Worm (Caenorhabditis elegans) whole organism, L4 larva: ENCODE measurements around the gene frpr-7.

Source experiments
- F10B5.3 ChIP-seq: sonication (generic microtip); optimal IDR thresholded peaks from 2 replicates; lab custom pipeline; 2016; ENCODE audit warnings: mild to moderate bottlenecking, missing genetic modification characterization, missing compliant biosample characterization
- F26F4.8 ChIP-seq: fragments of 200-800 bp; sonication (Bioruptor generic); conservative IDR thresholded peaks from 2 replicates; pipeline ENCODE4 v1.3.6; 2022; ENCODE audit warnings: missing genetic modification characterization, missing compliant biosample characterization
- R02D3.7 ChIP-seq: fragments of 150-350 bp; sonication (generic microtip); optimal IDR thresholded peaks from 3 replicates; lab custom pipeline; 2014; ENCODE audit warnings: missing biosample characterization, missing genetic modification characterization
- Y105C5A.15 ChIP-seq: fragments of 200-800 bp; sonication (Bioruptor generic); IDR thresholded peaks from 2 replicates; pipeline ENCODE4 v1.3.6; 2022; ENCODE audit warnings: missing genetic modification characterization, missing compliant biosample characterization
- ZK337.2 ChIP-seq: fragments of 200-800 bp; sonication (Bioruptor generic); IDR thresholded peaks from 2 replicates; pipeline ENCODE4 v1.3.6; 2022; ENCODE audit warnings: missing genetic modification reagents, missing genetic modification characterization, missing compliant biosample characterization
- ZK546.5 ChIP-seq, 2 experiments: sonication (generic microtip); optimal IDR thresholded peaks; 2 replicates each; lab custom pipeline; 2017; ENCODE audit warnings: missing biosample characterization in 2 of 2, missing genetic modification characterization in 2 of 2
- arid-1 ChIP-seq: fragments of 200-800 bp; sonication (Bioruptor generic); conservative IDR thresholded peaks from 2 replicates; pipeline ENCODE4 v1.3.6; 2022; ENCODE audit warnings: missing genetic modification reagents, missing genetic modification characterization, missing compliant biosample characterization
- attf-4 ChIP-seq: sonication (generic microtip); optimal IDR thresholded peaks from 3 replicates; lab custom pipeline; 2017; ENCODE audit warnings: missing biosample characterization, missing genetic modification characterization
- ceh-32 ChIP-seq: sonication (generic microtip); optimal IDR thresholded peaks from 2 replicates; lab custom pipeline; 2016; ENCODE audit warnings: mild to moderate bottlenecking, missing genetic modification characterization, missing compliant biosample characterization; ENCODE audit not compliant: poor library complexity
- ceh-44 ChIP-seq: fragments of 200-800 bp; sonication (Bioruptor generic); IDR thresholded peaks from 2 replicates; pipeline ENCODE4 v1.3.6; 2022; ENCODE audit warnings: missing genetic modification reagents, missing genetic modification characterization, missing compliant biosample characterization
- daf-8 ChIP-seq: fragments of 200-800 bp; sonication (Bioruptor generic); IDR thresholded peaks from 2 replicates; pipeline ENCODE4 v1.3.6; 2022; ENCODE audit warnings: missing genetic modification characterization, missing compliant biosample characterization
- fkh-10 ChIP-seq: fragments of 150-350 bp; optimal IDR thresholded peaks from 2 replicates; lab custom pipeline; 2014; ENCODE audit warnings: missing biosample characterization, missing genetic modification reagents, missing genetic modification characterization
- fos-1 ChIP-seq: fragments of 150-350 bp; optimal IDR thresholded peaks from 2 replicates; lab custom pipeline; 2014; ENCODE audit warnings: missing biosample characterization, missing genetic modification characterization
- hlh-11 ChIP-seq: fragments of 200-800 bp; sonication (Bioruptor generic); optimal IDR thresholded peaks from 2 replicates; lab custom pipeline; 2018; ENCODE audit warnings: mild to moderate bottlenecking, missing genetic modification characterization, missing compliant biosample characterization
- hlh-30 ChIP-seq: sonication (generic microtip); optimal IDR thresholded peaks from 2 replicates; lab custom pipeline; 2017; ENCODE audit warnings: antibody characterized with exemption, mild to moderate bottlenecking, missing genetic modification characterization, missing compliant biosample characterization; ENCODE audit not compliant: insufficient read depth
- jun-1 ChIP-seq: fragments of 150-350 bp; optimal IDR thresholded peaks from 2 replicates; lab custom pipeline; 2014; ENCODE audit warnings: missing biosample characterization, missing genetic modification reagents, missing genetic modification characterization
- lim-7 ChIP-seq: fragments of 200-800 bp; sonication (Bioruptor generic); IDR thresholded peaks from 2 replicates; pipeline ENCODE4 v1.3.6; 2022; ENCODE audit warnings: missing genetic modification characterization, missing compliant biosample characterization
- lin-1 ChIP-seq: fragments of 200-800 bp; sonication (Bioruptor generic); IDR thresholded peaks from 2 replicates; pipeline ENCODE4 v1.3.6; 2022; ENCODE audit warnings: missing genetic modification reagents, missing genetic modification characterization, missing compliant biosample characterization
- lin-13 ChIP-seq: fragments of 150-350 bp; optimal IDR thresholded peaks from 2 replicates; lab custom pipeline; 2014; ENCODE audit warnings: missing biosample characterization, missing genetic modification reagents, missing genetic modification characterization
- lin-29 ChIP-seq: fragments of 200-800 bp; sonication (Bioruptor generic); IDR thresholded peaks from 2 replicates; pipeline ENCODE4 v1.3.6; 2022; ENCODE audit warnings: missing genetic modification reagents, missing genetic modification characterization, missing compliant biosample characterization
- lir-3 ChIP-seq: sonication (generic microtip); optimal IDR thresholded peaks from 2 replicates; lab custom pipeline; 2016; ENCODE audit warnings: mild to moderate bottlenecking, missing genetic modification characterization, missing compliant biosample characterization
- lsy-2 ChIP-seq, 2 experiments: fragments of 150-350 bp in 1 of 2; sonication (generic microtip) in 1 of 2; optimal IDR thresholded peaks; 2 replicates each; lab custom pipeline; 2014 to 2017; ENCODE audit warnings: missing biosample characterization in 2 of 2, missing genetic modification characterization in 2 of 2
- madf-5 ChIP-seq, 2 experiments: fragments of 200-800 bp; sonication (Bioruptor generic); IDR thresholded peaks; 2 replicates each; pipeline ENCODE4 v1.3.6; 2022; ENCODE audit warnings: missing compliant biosample characterization in 2 of 2, missing genetic modification characterization in 2 of 2
- mdl-1 ChIP-seq, 2 experiments: fragments of 150-350 bp in 1 of 2; sonication (generic microtip) in 1 of 2; optimal IDR thresholded peaks; 2 replicates each; lab custom pipeline; 2014 to 2017; ENCODE audit warnings: missing biosample characterization in 2 of 2, missing genetic modification characterization in 2 of 2
- mdt-29 ChIP-seq: fragments of 200-800 bp; sonication (Bioruptor generic); IDR thresholded peaks from 2 replicates; pipeline ENCODE4 v1.3.6; 2022; ENCODE audit warnings: missing genetic modification reagents, missing genetic modification characterization, missing compliant biosample characterization
- nhr-10 ChIP-seq: fragments of 150-350 bp; optimal IDR thresholded peaks from 2 replicates; lab custom pipeline; 2014; ENCODE audit warnings: missing biosample characterization, missing genetic modification characterization
- nhr-102 ChIP-seq: sonication (generic microtip); optimal IDR thresholded peaks from 2 replicates; lab custom pipeline; 2016; ENCODE audit warnings: mild to moderate bottlenecking, missing genetic modification characterization, moderate library complexity, missing compliant biosample characterization
- nhr-11 ChIP-seq: fragments of 150-350 bp; optimal IDR thresholded peaks from 2 replicates; lab custom pipeline; 2014; ENCODE audit warnings: missing biosample characterization, missing genetic modification characterization
- nhr-111 ChIP-seq: fragments of 200-800 bp; sonication (Bioruptor generic); optimal IDR thresholded peaks from 2 replicates; lab custom pipeline; 2018; ENCODE audit warnings: mild to moderate bottlenecking, missing genetic modification characterization, missing compliant biosample characterization
- nhr-25 ChIP-seq: sonication (generic microtip); optimal IDR thresholded peaks from 2 replicates; lab custom pipeline; 2017; ENCODE audit warnings: missing genetic modification characterization, mild to moderate bottlenecking, missing compliant biosample characterization, antibody characterized with exemption, moderate library complexity, borderline replicate concordance; ENCODE audit not compliant: insufficient read depth
- nhr-28 ChIP-seq: fragments of 150-350 bp; optimal IDR thresholded peaks from 2 replicates; lab custom pipeline; 2014; ENCODE audit warnings: missing biosample characterization, missing genetic modification characterization
- nhr-41 ChIP-seq: fragments of 200-800 bp; sonication (Bioruptor generic); IDR thresholded peaks from 2 replicates; pipeline ENCODE4 v1.3.6; 2022; ENCODE audit warnings: missing genetic modification reagents, missing genetic modification characterization, missing compliant biosample characterization
- nhr-48 ChIP-seq: sonication (generic microtip); optimal IDR thresholded peaks from 2 replicates; lab custom pipeline; 2016; ENCODE audit warnings: mild to moderate bottlenecking, missing genetic modification characterization, missing compliant biosample characterization
- nhr-76 ChIP-seq: fragments of 150-350 bp; optimal IDR thresholded peaks from 2 replicates; lab custom pipeline; 2014; ENCODE audit warnings: missing biosample characterization, missing genetic modification characterization
- pha-4 ChIP-seq, 2 experiments: fragments of 150-350 bp in 1 of 2; fragments of 200-800 bp in 1 of 2; sonication (Bioruptor generic) in 1 of 2; IDR thresholded peaks in 1 of 2; optimal IDR thresholded peaks in 1 of 2; 2 replicates each; pipeline versions ENCODE4 v1.3.6 to Lab custom; 2014 to 2022; ENCODE audit warnings: missing genetic modification characterization in 2 of 2, missing genetic modification reagents in 2 of 2, missing biosample characterization in 1 of 2, missing compliant biosample characterization in 1 of 2
- pqm-1 ChIP-seq: sonication (generic microtip); optimal IDR thresholded peaks from 2 replicates; lab custom pipeline; 2017; ENCODE audit warnings: missing biosample characterization, missing genetic modification characterization
- rbr-2 ChIP-seq: sonication (generic microtip); optimal IDR thresholded peaks from 2 replicates; lab custom pipeline; 2016; ENCODE audit warnings: missing genotype, missing genetic modification characterization, missing compliant biosample characterization
- saeg-2 ChIP-seq: fragments of 200-800 bp; sonication (Bioruptor generic); IDR thresholded peaks from 2 replicates; pipeline ENCODE4 v1.3.6; 2022; ENCODE audit warnings: missing genetic modification reagents, missing genetic modification characterization, missing compliant biosample characterization
- sdz-12 ChIP-seq: fragments of 200-800 bp; sonication (Bioruptor generic); optimal IDR thresholded peaks from 2 replicates; lab custom pipeline; 2018; ENCODE audit warnings: mild to moderate bottlenecking, missing genetic modification characterization, missing compliant biosample characterization
- spr-1 ChIP-seq: sonication (generic microtip); optimal IDR thresholded peaks from 2 replicates; lab custom pipeline; 2016; ENCODE audit warnings: mild to moderate bottlenecking, missing genetic modification characterization, missing compliant biosample characterization
- tag-97 ChIP-seq: fragments of 200-800 bp; sonication (Bioruptor generic); IDR thresholded peaks from 2 replicates; pipeline ENCODE4 v1.3.6; 2022; ENCODE audit warnings: missing genetic modification characterization, missing compliant biosample characterization
- tra-1 ChIP-seq: fragments of 200-800 bp; sonication (Bioruptor generic); IDR thresholded peaks from 2 replicates; pipeline ENCODE4 v1.3.6; 2022; ENCODE audit warnings: missing genetic modification reagents, missing genetic modification characterization, missing compliant biosample characterization
- unc-130 ChIP-seq: sonication (generic microtip); optimal IDR thresholded peaks from 2 replicates; lab custom pipeline; 2016; ENCODE audit warnings: missing genetic modification reagents, missing genetic modification characterization, missing compliant biosample characterization
- unc-62 ChIP-seq, 3 experiments: fragments of 150-350 bp in 1 of 3; sonication (generic microtip); optimal IDR thresholded peaks in 2 of 3; peaks in 1 of 3; 1 replicate in 1 of 3; 2 replicates in 2 of 3; lab custom pipeline; 2014 to 2017; ENCODE audit warnings: missing biosample characterization in 3 of 3, missing genetic modification characterization in 3 of 3, missing genetic modification reagents in 3 of 3, missing genotype in 1 of 3
- zfp-2 ChIP-seq: sonication (generic microtip); optimal IDR thresholded peaks from 2 replicates; lab custom pipeline; 2016; ENCODE audit warnings: mild to moderate bottlenecking, missing genetic modification characterization, missing compliant biosample characterization
- zfp-3 ChIP-seq: fragments of 200-800 bp; sonication (Bioruptor generic); conservative IDR thresholded peaks from 2 replicates; pipeline ENCODE4 v1.3.6; 2022; ENCODE audit warnings: missing genetic modification reagents, missing genetic modification characterization, missing compliant biosample characterization
- zip-11 ChIP-seq: fragments of 200-800 bp; sonication (Bioruptor generic); IDR thresholded peaks from 2 replicates; pipeline ENCODE4 v1.3.6; 2022; ENCODE audit warnings: missing genetic modification characterization, missing compliant biosample characterization
- zip-2 ChIP-seq: fragments of 150-350 bp; optimal IDR thresholded peaks from 2 replicates; lab custom pipeline; 2014; ENCODE audit warnings: missing biosample characterization, missing genetic modification characterization
- ztf-11 ChIP-seq: fragments of 150-350 bp; optimal IDR thresholded peaks from 2 replicates; lab custom pipeline; 2014; ENCODE audit warnings: missing biosample characterization, missing genetic modification characterization
- ztf-7 ChIP-seq: fragments of 150-350 bp; optimal IDR thresholded peaks from 2 replicates; lab custom pipeline; 2014; ENCODE audit warnings: missing biosample characterization, missing genetic modification characterization

The frpr-7 gene

ce11 chrX:17610406-17610981, 30.8 kb upstream of the frpr-7 start (continued):
- no peak for TF ChIP-seq zip-11
- TF ChIP-seq lir-3 (tag; lab: Kevin White, UChicago): no peak
- TF ChIP-seq hlh-30: peak; percentile 93
- no peak for TF ChIP-seq pha-4 (GFP tag; IDR thresholded peaks at IDR 0.05; lab: Robert Waterston, UW)
- no peak for TF ChIP-seq pha-4 (tag; optimal IDR thresholded peaks at IDR 0.05; lab: Kevin White, UChicago)
- TF ChIP-seq madf-5 (GFP tag; IDR thresholded peaks at IDR 0.05; lab: Robert Waterston, UW): no peak
- peak; percentile 24 for TF ChIP-seq nhr-48
- TF ChIP-seq unc-130 (GFP tag; lab: Kevin White, UChicago): no peak
- peak; percentile 28 for TF ChIP-seq lin-13 (GFP tag; lab: Kevin White, UChicago)
- TF ChIP-seq nhr-10 (tag; lab: Kevin White, UChicago): no peak
- no peak for TF ChIP-seq spr-1 (tag; lab: Kevin White, UChicago)
- TF ChIP-seq hlh-11 (tag; lab: Kevin White, UChicago): peak; percentile 76
- TF ChIP-seq fos-1 (tag; lab: Kevin White, UChicago): no peak
- TF ChIP-seq tra-1 (GFP tag; lab: Robert Waterston, UW): no peak
- TF ChIP-seq nhr-102 (tag; lab: Kevin White, UChicago): no peak
- no peak for TF ChIP-seq F26F4.8
- no peak for TF ChIP-seq zfp-3 (GFP tag; lab: Robert Waterston, UW)
- peak; percentile 21 for TF ChIP-seq nhr-25
- no peak for TF ChIP-seq ztf-11 (tag; lab: Kevin White, UChicago)
- TF ChIP-seq lin-1 (GFP tag; lab: Robert Waterston, UW): no peak
- no peak for TF ChIP-seq daf-8 (GFP tag; lab: Robert Waterston, UW)
- TF ChIP-seq mdl-1 (tag; optimal IDR thresholded peaks at IDR 0.05; lab: Kevin White, UChicago): peak in 1 of 2 experiments; percentile 49
- TF ChIP-seq nhr-111 (GFP tag; lab: Kevin White, UChicago): no peak
- TF ChIP-seq sdz-12 (GFP tag; lab: Kevin White, UChicago): no peak
- TF ChIP-seq nhr-76 (tag; lab: Kevin White, UChicago): no peak
- no peak for TF ChIP-seq F10B5.3 (tag; lab: Kevin White, UChicago)
- TF ChIP-seq unc-62 (GFP tag; optimal IDR thresholded peaks at IDR 0.05 in 1 of 2; lab: Kevin White, UChicago): peak in 1 of 2 experiments; percentile 25
- no peak for TF ChIP-seq unc-62 (tag; optimal IDR thresholded peaks at IDR 0.05; lab: Kevin White, UChicago)
- TF ChIP-seq lsy-2 (tag; optimal IDR thresholded peaks at IDR 0.05; lab: Kevin White, UChicago): peak in 1 of 2 experiments; percentile 74
- no peak for TF ChIP-seq jun-1 (tag; lab: Kevin White, UChicago)
- no peak for TF ChIP-seq saeg-2 (GFP tag; lab: Robert Waterston, UW)
- TF ChIP-seq lim-7 (GFP tag; lab: Robert Waterston, UW): no peak
- TF ChIP-seq ztf-7: no peak
- no peak for TF ChIP-seq ceh-32 (tag; lab: Kevin White, UChicago)
- no peak for TF ChIP-seq arid-1 (GFP tag; lab: Robert Waterston, UW)
- no peak for TF ChIP-seq zip-2 (tag; lab: Kevin White, UChicago)
- TF ChIP-seq ZK337.2 (GFP tag; lab: Robert Waterston, UW): no peak
- TF ChIP-seq R02D3.7 (tag; lab: Kevin White, UChicago): no peak
- peak; percentile 37 for TF ChIP-seq fkh-10 (GFP tag; lab: Kevin White, UChicago)
- TF ChIP-seq ceh-44: no peak
- no peak for TF ChIP-seq zfp-2 (tag; lab: Kevin White, UChicago)
- TF ChIP-seq nhr-11 (tag; lab: Kevin White, UChicago): peak; percentile 38
- no peak for TF ChIP-seq Y105C5A.15
- no peak for TF ChIP-seq ZK546.5 (tag; optimal IDR thresholded peaks at IDR 0.05; lab: Kevin White, UChicago)
- TF ChIP-seq tag-97 (GFP tag; lab: Robert Waterston, UW): no peak
- TF ChIP-seq pqm-1 (tag; lab: Kevin White, UChicago): peak; percentile 4
- TF ChIP-seq lin-29 (GFP tag; lab: Robert Waterston, UW): no peak
- TF ChIP-seq nhr-41: no peak
- no peak for TF ChIP-seq mdt-29 (GFP tag; lab: Robert Waterston, UW)
- TF ChIP-seq attf-4 (tag; lab: Kevin White, UChicago): no peak
- TF ChIP-seq nhr-28 (tag; lab: Kevin White, UChicago): peak; percentile 16
- TF ChIP-seq rbr-2 (tag; lab: Kevin White, UChicago): peak; percentile 77
